Fruit fly (Drosophila melanogaster): ENCODE measurements around the gene CG11977.

The CG11977 gene

dm6 chr3R:9038652-9039051 lies 41.2 kb downstream of the CG11977 start, which contains the start of gene hyx (continued):
- TF ChIP-seq ro (GFP tag; IDR thresholded peaks at IDR 0.05): no peak
- TF ChIP-seq CG32767 (GFP tag; IDR thresholded peaks at IDR 0.05): no peak
- no peak for TF ChIP-seq ac (GFP tag; optimal IDR thresholded peaks at IDR 0.05)
- no peak for TF ChIP-seq CG14667 (GFP tag; IDR thresholded peaks at IDR 0.05)
- no peak for TF ChIP-seq crol (GFP tag; IDR thresholded peaks at IDR 0.05)
- no peak for TF ChIP-seq dan (GFP tag; IDR thresholded peaks at IDR 0.05)
- peak; percentile 27 for TF ChIP-seq maf-S (GFP tag; optimal IDR thresholded peaks at IDR 0.05)
- TF ChIP-seq CG33213 (GFP tag; optimal IDR thresholded peaks at IDR 0.05): peak; percentile 1
- TF ChIP-seq CG13296 (GFP tag; optimal IDR thresholded peaks at IDR 0.05): peak; percentile 56
- no peak for TF ChIP-seq HmgD (GFP tag; optimal IDR thresholded peaks at IDR 0.05)
- TF ChIP-seq CG18599 (GFP tag; optimal IDR thresholded peaks at IDR 0.05): peak; percentile 25
- TF ChIP-seq CG33557 (GFP tag; optimal IDR thresholded peaks at IDR 0.05): peak; percentile 38
- TF ChIP-seq NFAT (GFP tag; IDR thresholded peaks at IDR 0.05): peak; percentile 58; the same call in 1 of the 2 replicates
- no peak for TF ChIP-seq ap (GFP tag; IDR thresholded peaks at IDR 0.05)
- peak; percentile 17 for TF ChIP-seq Max (GFP tag; optimal IDR thresholded peaks at IDR 0.05)
- peak; percentile 41 for TF ChIP-seq CG8388 (GFP tag; optimal IDR thresholded peaks at IDR 0.05)
- TF ChIP-seq chinmo (GFP tag; IDR thresholded peaks at IDR 0.05; ENCODE audit: partially characterized antibody): peak; percentile 78; the same call in 3 of the 4 replicates
- TF ChIP-seq nau (GFP tag; optimal IDR thresholded peaks at IDR 0.05): no peak
- TF ChIP-seq btn (GFP tag; optimal IDR thresholded peaks at IDR 0.05): no peak
- TF ChIP-seq sqz (GFP tag; optimal IDR thresholded peaks at IDR 0.05): no peak
- TF ChIP-seq CG11085 (GFP tag; IDR thresholded peaks at IDR 0.05): no peak
- TF ChIP-seq kni (GFP tag; optimal IDR thresholded peaks at IDR 0.05): no peak
- TF ChIP-seq dpn (GFP tag; optimal IDR thresholded peaks at IDR 0.05): peak in 1 of 2 experiments; percentile 53
- peak; percentile 79 for TF ChIP-seq CG6791 (GFP tag; IDR thresholded peaks at IDR 0.05; ENCODE audit: partially characterized antibody)
- 0 out of 3 replicates have a peak, but pooled peaks have one; percentile 15 for TF ChIP-seq CG17361 (GFP tag; IDR thresholded peaks at IDR 0.05)
- no peak for TF ChIP-seq Hr51 (GFP tag; optimal IDR thresholded peaks at IDR 0.05)
- no peak for TF ChIP-seq Six4 (GFP tag; optimal IDR thresholded peaks at IDR 0.05)
- no peak for TF ChIP-seq schlank (tag; optimal IDR thresholded peaks at IDR 0.05)
- no peak for TF ChIP-seq CG8765 (GFP tag; IDR thresholded peaks at IDR 0.05)
- no peak for TF ChIP-seq HLHmδ (GFP tag; optimal IDR thresholded peaks at IDR 0.05)
- peak; percentile 57 for TF ChIP-seq CG15514 (GFP tag; optimal IDR thresholded peaks at IDR 0.05)
- no peak for TF ChIP-seq CG1024 (GFP tag; IDR thresholded peaks at IDR 0.05)
- TF ChIP-seq NC2α (GFP tag; optimal IDR thresholded peaks at IDR 0.05): no peak
- TF ChIP-seq crp (GFP tag; optimal IDR thresholded peaks at IDR 0.05): peak; percentile 69 to 95
- TF ChIP-seq Awh (GFP tag; IDR thresholded peaks at IDR 0.05): no peak
- peak; percentile 34; the same call in 1 of the 4 replicates for TF ChIP-seq Gug (GFP tag; IDR thresholded peaks at IDR 0.05)
- no peak for TF ChIP-seq Eip74EF (GFP tag; optimal IDR thresholded peaks at IDR 0.05)
- peak; percentile 61 for TF ChIP-seq Atf6 (GFP tag; IDR thresholded peaks at IDR 0.05)
- peak; percentile 37; the same call in 1 of the 2 replicates for TF ChIP-seq ranshi (GFP tag; IDR thresholded peaks at IDR 0.05)
- TF ChIP-seq Hmr (GFP tag; optimal IDR thresholded peaks at IDR 0.05): peak; percentile 54
- no peak for TF ChIP-seq Adf1 (GFP tag; IDR thresholded peaks at IDR 0.05)
- TF ChIP-seq mam (GFP tag; optimal IDR thresholded peaks at IDR 0.05): peak; percentile 59
- no peak for TF ChIP-seq Ada2b (GFP tag; IDR thresholded peaks at IDR 0.05)
- TF ChIP-seq CG31441 (GFP tag; IDR thresholded peaks at IDR 0.05): no peak
- TF ChIP-seq CG10274 (GFP tag; optimal IDR thresholded peaks at IDR 0.05): no peak
- no peak for TF ChIP-seq CG4424 (GFP tag; optimal IDR thresholded peaks at IDR 0.05)
- peak; percentile 66 for TF ChIP-seq CG30403 (GFP tag; optimal IDR thresholded peaks at IDR 0.05)
- no peak for TF ChIP-seq CG10321 (GFP tag; IDR thresholded peaks at IDR 0.05)
- no peak for TF ChIP-seq E2f1 (GFP tag; IDR thresholded peaks at IDR 0.05)
- TF ChIP-seq abd-A (tag; optimal IDR thresholded peaks at IDR 0.05): no peak
- TF ChIP-seq CG1792 (GFP tag; optimal IDR thresholded peaks at IDR 0.05): no peak
